Worm (Caenorhabditis elegans) whole organism, midembryonic: ENCODE measurements around the gene H11E01.2.

Experiments
- T22C8.4 ChIP-seq: fragments of 200-800 bp; sonication (Bioruptor generic); IDR thresholded peaks from 2 replicates; pipeline ENCODE4 v1.3.6; 2022; ENCODE audit warnings: missing genetic modification characterization, missing compliant biosample characterization
- cog-1 ChIP-seq: sonication (generic microtip); optimal IDR thresholded peaks from 2 replicates; lab custom pipeline; 2016; ENCODE audit warnings: missing genetic modification characterization, missing compliant biosample characterization
- klf-2 ChIP-seq: fragments of 200-800 bp; sonication (Bioruptor generic); conservative IDR thresholded peaks from 2 replicates; pipeline ENCODE4 v1.3.6; 2022; ENCODE audit warnings: missing genetic modification reagents, missing genetic modification characterization, missing compliant biosample characterization
- ztf-23 ChIP-seq: fragments of 200-800 bp; sonication (Bioruptor generic); IDR thresholded peaks from 2 replicates; pipeline ENCODE4 v1.3.6; 2022; ENCODE audit warnings: missing genetic modification reagents, missing genetic modification characterization, missing compliant biosample characterization

DNA sequence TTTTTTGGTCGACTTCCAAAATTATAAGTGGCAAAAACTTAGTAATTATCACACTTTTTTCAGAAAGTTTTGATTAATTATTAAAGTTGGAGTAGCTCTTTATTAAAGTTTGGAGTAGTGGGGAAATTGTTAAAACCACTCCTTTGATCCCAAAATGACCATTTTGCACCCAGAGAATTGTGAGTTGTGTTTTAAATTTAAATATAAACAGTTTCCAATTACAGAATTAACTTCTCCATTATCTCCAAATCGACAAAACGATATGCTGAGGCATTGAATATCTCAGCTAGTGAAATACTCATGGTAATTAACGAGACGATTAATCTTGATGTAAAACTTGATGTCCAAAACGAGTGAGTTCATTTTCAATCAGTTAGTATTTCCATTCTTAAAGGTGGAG lies 7.0 kb downstream of the H11E01.2 start, which contains the start of gene fbxb-58:
- no peak for TF ChIP-seq T22C8.4 (GFP tag; lab: Robert Waterston, UW)
- TF ChIP-seq cog-1 (tag; lab: Kevin White, UChicago), result no peak
- no peak for TF ChIP-seq ztf-23 (GFP tag; lab: Robert Waterston, UW)
- TF ChIP-seq klf-2 (GFP tag; lab: Robert Waterston, UW), result no peak
